Worm (Caenorhabditis elegans): ENCODE measurements around the gene B0464.9.

ce11 chrIII:9467095-9467494 is 1.5 kb downstream of the B0464.9 start, which contains the start of gene baf-1:
- TF ChIP-seq flt-1 (GFP tag; IDR thresholded peaks at IDR 0.05) (no peak), cog-1 (tag; optimal IDR thresholded peaks at IDR 0.05) (no peak), ztf-23 (GFP tag; IDR thresholded peaks at IDR 0.05) (no peak), ztf-29 (GFP tag; IDR thresholded peaks at IDR 0.05) (no peak), ref-1 (GFP tag; conservative IDR thresholded peaks at IDR 0.05) (no peak)
